Fruit fly (Drosophila melanogaster) whole organism, embryonic: Measurements from ENCODE around the gene CG3632.

Source experiments
- Bteb2 ChIP-seq: fragments of 200-800 bp; sonication (Bioruptor generic); optimal IDR thresholded peaks from 2 replicates; lab custom pipeline; 2016; ENCODE audit warnings: missing biosample characterization, missing genetic modification characterization
- CG10267 ChIP-seq: fragments of 200-800 bp; sonication (Bioruptor generic); optimal IDR thresholded peaks from 2 replicates; lab custom pipeline; 2018; ENCODE audit warnings: missing biosample characterization, mild to moderate bottlenecking, missing genetic modification characterization, moderate library complexity
- CG10366 ChIP-seq: fragments of 200-800 bp; sonication (Bioruptor generic); IDR thresholded peaks from 2 replicates; pipeline ENCODE4 v1.3.6; 2022; ENCODE audit warnings: missing biosample characterization, missing genetic modification characterization
- CG12155 ChIP-seq: fragments of 200-800 bp; sonication (Bioruptor generic); optimal IDR thresholded peaks from 3 replicates; lab custom pipeline; 2016; ENCODE audit warnings: missing biosample characterization, missing genetic modification characterization
- CG12391 ChIP-seq: fragments of 200-800 bp; sonication (Bioruptor generic); optimal IDR thresholded peaks from 3 replicates; lab custom pipeline; 2018; ENCODE audit warnings: missing biosample characterization, mild to moderate bottlenecking, missing genetic modification characterization, moderate library complexity
- CG13894 ChIP-seq: fragments of 200-800 bp; sonication (Bioruptor generic); optimal IDR thresholded peaks from 3 replicates; lab custom pipeline; 2018; ENCODE audit warnings: missing biosample characterization, mild to moderate bottlenecking, missing genetic modification characterization, moderate library complexity
- CG14050 ChIP-seq: fragments of 200-800 bp; sonication (Bioruptor generic); IDR thresholded peaks from 3 replicates; pipeline ENCODE4 v1.3.6; 2022; ENCODE audit warnings: missing biosample characterization, missing genetic modification characterization
- CG14441 ChIP-seq: fragments of 200-800 bp; sonication (Bioruptor generic); IDR thresholded peaks from 2 replicates; pipeline ENCODE4 v1.3.6; 2022; ENCODE audit warnings: missing biosample characterization, missing genetic modification characterization
- CG30431 ChIP-seq: fragments of 200-800 bp; sonication (Bioruptor generic); optimal IDR thresholded peaks from 2 replicates; lab custom pipeline; 2017; ENCODE audit warnings: missing biosample characterization, missing genetic modification characterization
- CG31224 ChIP-seq: fragments of 200-800 bp; sonication (Bioruptor generic); IDR thresholded peaks from 2 replicates; pipeline ENCODE4 v1.3.6; 2022; ENCODE audit warnings: missing biosample characterization, missing genetic modification characterization
- CG31441 ChIP-seq: fragments of 200-800 bp; sonication (Bioruptor generic); IDR thresholded peaks from 2 replicates; pipeline ENCODE4 v1.3.6; 2022; ENCODE audit warnings: missing biosample characterization, missing genetic modification characterization
- CG3281 ChIP-seq: fragments of 200-800 bp; sonication (Bioruptor generic); optimal IDR thresholded peaks from 3 replicates; lab custom pipeline; 2017; ENCODE audit warnings: missing biosample characterization, mild to moderate bottlenecking, missing genetic modification characterization
- CG34224 ChIP-seq: fragments of 200-800 bp; sonication (Bioruptor generic); IDR thresholded peaks from 3 replicates; pipeline ENCODE4 v1.3.6; 2022; ENCODE audit warnings: missing biosample characterization, missing genetic modification characterization; ENCODE audit not compliant: partially characterized antibody
- CG34376 ChIP-seq: fragments of 200-800 bp; sonication (Bioruptor generic); optimal IDR thresholded peaks from 2 replicates; lab custom pipeline; 2018; ENCODE audit warnings: missing biosample characterization, mild to moderate bottlenecking, missing genetic modification characterization
- CG6272 ChIP-seq: fragments of 200-800 bp; sonication (Bioruptor generic); IDR thresholded peaks from 2 replicates; pipeline ENCODE4 v1.3.6; 2022; ENCODE audit warnings: missing biosample characterization, missing genetic modification characterization
- CG6689 ChIP-seq: fragments of 200-800 bp; sonication (Bioruptor generic); IDR thresholded peaks from 2 replicates; pipeline ENCODE4 v1.3.6; 2022; ENCODE audit warnings: missing biosample characterization, missing genetic modification characterization
- CG7928 ChIP-seq: fragments of 200-800 bp; sonication (Bioruptor generic); optimal IDR thresholded peaks from 2 replicates; lab custom pipeline; 2017; ENCODE audit warnings: missing biosample characterization, mild to moderate bottlenecking, missing genetic modification characterization
- CG8944 ChIP-seq: fragments of 200-800 bp; sonication (Bioruptor generic); optimal IDR thresholded peaks from 3 replicates; lab custom pipeline; 2016; ENCODE audit warnings: missing biosample characterization, missing genetic modification characterization
- CG9437 ChIP-seq: fragments of 200-800 bp; sonication (Bioruptor generic); optimal IDR thresholded peaks from 2 replicates; lab custom pipeline; 2018; ENCODE audit warnings: missing biosample characterization, mild to moderate bottlenecking, missing genetic modification characterization
- CkIIα-i1 ChIP-seq: fragments of 200-800 bp; sonication (Bioruptor generic); IDR thresholded peaks from 2 replicates; pipeline ENCODE4 v1.3.6; 2022; ENCODE audit warnings: missing biosample characterization, missing genetic modification characterization
- D ChIP-seq, 2 experiments: fragments of 200-800 bp in 1 of 2; fragments of >200 bp in 1 of 2; sonication (Bioruptor generic) in 1 of 2; optimal IDR thresholded peaks; 2 replicates in 1 of 2; 3 replicates in 1 of 2; lab custom pipeline; 2017; ENCODE audit warnings: mild to moderate bottlenecking in 1 of 2, missing biosample characterization in 1 of 2, missing genetic modification characterization in 1 of 2, missing genetic modification reagents in 1 of 2
- D19A ChIP-seq: fragments of 200-800 bp; optimal IDR thresholded peaks from 3 replicates; lab custom pipeline; 2019; ENCODE audit warnings: missing biosample characterization, mild to moderate bottlenecking, missing genetic modification characterization, moderate library complexity
- Dbx ChIP-seq: fragments of 200-800 bp; sonication (Bioruptor generic); IDR thresholded peaks from 3 replicates; pipeline ENCODE4 v1.3.6; 2022; ENCODE audit warnings: missing biosample characterization, missing genetic modification characterization
- Dek ChIP-seq: fragments of 200-800 bp; sonication (Bioruptor generic); optimal IDR thresholded peaks from 3 replicates; lab custom pipeline; 2019; ENCODE audit warnings: missing biosample characterization, mild to moderate bottlenecking, missing genetic modification characterization, moderate library complexity
- Dll ChIP-seq: fragments of 200-800 bp; sonication (Bioruptor generic); IDR thresholded peaks from 4 replicates; pipeline ENCODE4 v1.3.6; 2022; ENCODE audit warnings: missing biosample characterization, missing genetic modification characterization; ENCODE audit not compliant: partially characterized antibody
- Dp ChIP-seq: fragments of 200-800 bp; sonication (Bioruptor generic); optimal IDR thresholded peaks from 2 replicates; lab custom pipeline; 2018; ENCODE audit warnings: missing biosample characterization, mild to moderate bottlenecking, missing genetic modification characterization, moderate library complexity
- Ets97D ChIP-seq: fragments of 200-800 bp; sonication (Bioruptor generic); optimal IDR thresholded peaks from 3 replicates; lab custom pipeline; 2016; ENCODE audit warnings: missing biosample characterization, missing genetic modification characterization
- Gug ChIP-seq: fragments of 200-800 bp; sonication (Bioruptor generic); IDR thresholded peaks from 4 replicates; pipeline ENCODE4 v1.3.6; 2022; ENCODE audit warnings: missing biosample characterization, missing genetic modification characterization
- Hr51 ChIP-seq, 2 experiments: fragments of 200-800 bp; sonication (Bioruptor generic); optimal IDR thresholded peaks; 2 replicates in 1 of 2; 3 replicates in 1 of 2; lab custom pipeline; 2016 to 2018; ENCODE audit warnings: missing biosample characterization in 2 of 2, missing genetic modification characterization in 2 of 2, mild to moderate bottlenecking in 1 of 2, moderate library complexity in 1 of 2
- Myb ChIP-seq: fragments of 200-800 bp; sonication (Bioruptor generic); optimal IDR thresholded peaks from 2 replicates; lab custom pipeline; 2016; ENCODE audit warnings: missing biosample characterization, missing genetic modification characterization
- Nf-YC ChIP-seq: fragments of 200-800 bp; optimal IDR thresholded peaks from 3 replicates; lab custom pipeline; 2019; ENCODE audit warnings: missing biosample characterization, mild to moderate bottlenecking, missing genetic modification characterization, moderate library complexity
- Sry-δ ChIP-seq: fragments of 200-800 bp; sonication (Bioruptor generic); optimal IDR thresholded peaks from 2 replicates; lab custom pipeline; 2016; ENCODE audit warnings: missing biosample characterization, missing genetic modification characterization
- ase ChIP-seq: fragments of 200-800 bp; sonication (Bioruptor generic); IDR thresholded peaks from 3 replicates; pipeline ENCODE4 v1.3.6; 2022; ENCODE audit warnings: missing biosample characterization, missing genetic modification characterization
- gem ChIP-seq: fragments of 200-800 bp; sonication (Bioruptor generic); optimal IDR thresholded peaks from 2 replicates; lab custom pipeline; 2019; ENCODE audit warnings: missing biosample characterization, mild to moderate bottlenecking, missing genetic modification characterization, moderate library complexity
- hbn ChIP-seq: fragments of 200-800 bp; sonication (Bioruptor generic); IDR thresholded peaks from 2 replicates; pipeline ENCODE4 v1.3.6; 2022; ENCODE audit warnings: missing biosample characterization, missing genetic modification characterization; ENCODE audit not compliant: partially characterized antibody
- insv ChIP-seq, 2 experiments: fragments of 200-800 bp; sonication (Bioruptor generic); optimal IDR thresholded peaks; 3 replicates each; lab custom pipeline; 2016 to 2018; ENCODE audit warnings: missing biosample characterization in 2 of 2, missing genetic modification characterization in 2 of 2
- inv ChIP-seq: fragments of 200-800 bp; sonication (Bioruptor generic); IDR thresholded peaks from 2 replicates; pipeline ENCODE4 v1.3.6; 2022; ENCODE audit warnings: missing biosample characterization, missing genetic modification characterization; ENCODE audit not compliant: partially characterized antibody
- knrl ChIP-seq: fragments of 200-800 bp; sonication (Bioruptor generic); IDR thresholded peaks from 3 replicates; pipeline ENCODE4 v1.3.6; 2022; ENCODE audit warnings: missing biosample characterization, missing genetic modification characterization; ENCODE audit not compliant: partially characterized antibody
- lab ChIP-seq: fragments of 200-800 bp; sonication (Bioruptor generic); optimal IDR thresholded peaks from 3 replicates; lab custom pipeline; 2017; ENCODE audit warnings: missing biosample characterization, missing genetic modification characterization, mild to moderate bottlenecking, moderate library complexity, missing genetic modification reagents
- lilli ChIP-seq: fragments of 200-800 bp; sonication (Bioruptor generic); optimal IDR thresholded peaks from 3 replicates; lab custom pipeline; 2016; ENCODE audit warnings: missing biosample characterization, missing genetic modification characterization
- onecut ChIP-seq: fragments of 200-800 bp; sonication (Bioruptor generic); IDR thresholded peaks from 2 replicates; pipeline ENCODE4 v1.3.6; 2022; ENCODE audit warnings: missing biosample characterization, missing genetic modification characterization
- rib ChIP-seq: fragments of 200-800 bp; sonication (Bioruptor generic); IDR thresholded peaks from 2 replicates; pipeline ENCODE4 v1.3.6; 2022; ENCODE audit warnings: missing biosample characterization, missing genetic modification characterization
- row ChIP-seq: fragments of 200-800 bp; sonication (Bioruptor generic); IDR thresholded peaks from 3 replicates; pipeline ENCODE4 v1.3.6; 2022; ENCODE audit warnings: missing biosample characterization, missing genetic modification characterization
- ssp ChIP-seq: fragments of 200-800 bp; sonication (Bioruptor generic); IDR thresholded peaks from 2 replicates; pipeline ENCODE4 v1.3.6; 2022; ENCODE audit warnings: missing biosample characterization, missing genetic modification characterization
- trem ChIP-seq: fragments of 200-800 bp; optimal IDR thresholded peaks from 3 replicates; lab custom pipeline; 2019; ENCODE audit warnings: missing biosample characterization, mild to moderate bottlenecking, missing genetic modification characterization, moderate library complexity
- vnd ChIP-seq: fragments of 200-800 bp; sonication (Bioruptor generic); IDR thresholded peaks from 3 replicates; pipeline ENCODE4 v1.3.6; 2022; ENCODE audit warnings: missing biosample characterization, missing genetic modification characterization; ENCODE audit not compliant: partially characterized antibody
- yki ChIP-seq: fragments of >200 bp; optimal IDR thresholded peaks from 3 replicates; lab custom pipeline; 2018
- zen2 ChIP-seq: fragments of 200-800 bp; sonication (Bioruptor generic); IDR thresholded peaks from 3 replicates; pipeline ENCODE4 v1.3.6; 2022; ENCODE audit warnings: missing biosample characterization, missing genetic modification characterization; ENCODE audit not compliant: partially characterized antibody

CG3632 gene

DNA sequence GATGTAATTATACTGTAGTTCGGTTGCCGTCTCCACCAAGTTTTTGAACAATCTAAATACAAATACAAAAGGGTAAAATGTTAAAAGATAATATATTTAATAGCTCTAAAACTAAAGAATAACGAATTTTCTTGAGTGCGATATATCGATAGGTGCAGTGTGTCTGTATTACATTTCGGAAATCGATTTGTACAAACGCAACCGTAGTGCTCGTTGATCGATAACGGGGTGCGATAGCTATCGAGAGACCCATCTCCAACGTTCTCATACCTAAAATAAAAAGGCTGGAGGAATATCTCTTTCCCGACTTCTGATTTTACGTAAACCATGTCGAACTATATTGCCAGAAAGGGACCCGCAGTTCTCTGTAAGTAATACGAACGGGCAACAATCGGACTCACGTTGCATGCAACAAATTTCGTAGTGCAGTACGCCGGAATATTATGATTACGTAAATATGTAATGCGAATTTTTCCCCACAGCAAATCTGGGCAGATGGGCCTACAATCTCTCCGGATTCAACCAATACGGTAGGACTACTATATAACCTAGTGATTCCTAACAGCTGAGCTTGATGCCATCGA, 10.3 kb upstream of the CG3632 start, which contains the start of gene UQCR-14:
Gene UQCR-14, plus strand, starts transcription at position 206 of the 584 bp plus-strand sequence.
- TF ChIP-seq Dll (GFP tag; lab: Robert Waterston, UW) (peak; percentile 94), D19A (tag; lab: Kevin White, UChicago) (peak; percentile 12), D (optimal IDR thresholded peaks at IDR 0.05; lab: Kevin White, UChicago) (no peak), D (GFP tag; optimal IDR thresholded peaks at IDR 0.05; lab: Kevin White, UChicago) (no peak), Sry-δ (GFP tag; lab: Kevin White, UChicago) (peak; percentile 97), CG31224 (GFP tag; lab: Robert Waterston, UW) (0 out of 2 replicates have a peak, but pooled peaks have one; percentile 16), CG34224 (peak; percentile 99), CG12155 (GFP tag; lab: Kevin White, UChicago) (peak; percentile 6), inv (peak; percentile 95), CG9437 (GFP tag; lab: Kevin White, UChicago) (peak; percentile 32), CG13894 (tag; lab: Kevin White, UChicago) (peak; percentile 53), vnd (GFP tag; lab: Robert Waterston, UW) (peak; percentile 96), CG8944 (no peak), CG6272 (peak; percentile 44; the same call in 1 of the 2 replicates), knrl (peak; percentile 96), ase (GFP tag; lab: Robert Waterston, UW) (0 out of 3 replicates have a peak, but pooled peaks have one; percentile 27), lilli (GFP tag; lab: Kevin White, UChicago) (peak; percentile 52), insv (GFP tag; optimal IDR thresholded peaks at IDR 0.05; lab: Kevin White, UChicago) (peak in 1 of 2 experiments; percentile 2), hbn (peak; percentile 97), Dek (tag; lab: Kevin White, UChicago) (peak; percentile 55), onecut (peak; percentile 19; the same call in 1 of the 2 replicates), Nf-YC (tag; lab: Kevin White, UChicago) (peak; percentile 44), CG14050 (GFP tag; lab: Robert Waterston, UW) (no peak), CG10366 (GFP tag; lab: Robert Waterston, UW) (peak; percentile 17; the same call in 1 of the 2 replicates), CG10267 (tag; lab: Kevin White, UChicago) (peak; percentile 70), rib (GFP tag; lab: Robert Waterston, UW) (peak; percentile 44; the same call in 1 of the 2 replicates), CG31441 (GFP tag; lab: Robert Waterston, UW) (peak; percentile 29; the same call in 1 of the 2 replicates), CkIIα-i1 (GFP tag; lab: Robert Waterston, UW) (no peak), Bteb2 (no peak), CG34376 (peak; percentile 25), CG30431 (GFP tag; lab: Kevin White, UChicago) (no peak), CG7928 (peak; percentile 17), CG3281 (GFP tag; lab: Kevin White, UChicago) (peak; percentile 46), Gug (GFP tag; lab: Robert Waterston, UW) (peak; percentile 13; the same call in 1 of the 4 replicates), row (GFP tag; lab: Robert Waterston, UW) (peak; percentile 74), yki (lab: Kevin White, UChicago) (no peak), Hr51 (GFP tag; optimal IDR thresholded peaks at IDR 0.05; lab: Kevin White, UChicago) (no peak), gem (tag; lab: Kevin White, UChicago) (peak; percentile 13), CG14441 (no peak), zen2 (GFP tag; lab: Robert Waterston, UW) (peak; percentile 91; the same call in 2 of the 3 replicates), CG12391 (tag; lab: Kevin White, UChicago) (peak; percentile 53), Myb (GFP tag; lab: Kevin White, UChicago) (peak; percentile 88), Ets97D (peak; percentile 86), ssp (GFP tag; lab: Robert Waterston, UW) (peak; percentile 44), CG6689 (no peak), Dbx (GFP tag; lab: Robert Waterston, UW) (peak; percentile 66), trem (peak; percentile 71), lab (GFP tag; lab: Kevin White, UChicago) (no peak), Dp (GFP tag; lab: Kevin White, UChicago) (peak; percentile 59)
